Worm (Caenorhabditis elegans) whole organism, L4/young adult: ENCODE data around the gene dgn-1.

Source experiments
- W03F9.2 ChIP-seq: fragments of 150-350 bp; optimal IDR thresholded peaks from 2 replicates; lab custom pipeline; 2014; ENCODE audit warnings: missing biosample characterization, missing genetic modification characterization
- dao-5 ChIP-seq: sonication (generic microtip); optimal IDR thresholded peaks from 2 replicates; lab custom pipeline; 2016; ENCODE audit warnings: missing genotype, missing genetic modification characterization, moderate library complexity, missing compliant biosample characterization
- him-1 ChIP-seq: sonication (generic microtip); optimal IDR thresholded peaks from 2 replicates; lab custom pipeline; 2016; ENCODE audit warnings: missing genotype, missing genetic modification reagents, missing genetic modification characterization, missing compliant biosample characterization

DNA sequence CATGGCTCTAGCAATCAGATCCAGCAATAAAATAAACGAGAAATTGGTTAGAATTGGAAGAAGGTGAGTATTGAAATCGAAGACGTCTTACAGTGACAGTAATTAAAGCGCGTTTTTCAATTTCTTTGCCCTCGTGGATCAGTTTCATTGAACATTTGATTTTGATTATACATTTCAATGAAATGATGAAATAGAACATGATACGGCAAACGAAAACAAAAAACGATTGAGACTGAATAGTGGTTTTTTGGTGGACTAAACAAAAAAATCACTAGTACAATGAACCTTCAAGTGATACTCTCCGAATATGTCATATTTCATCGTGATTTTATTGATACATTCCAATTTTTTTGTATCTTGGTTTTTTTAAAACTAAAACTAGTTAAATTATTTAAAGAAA, 32.3 kb downstream of the dgn-1 start, which contains the start of gene haly-1:
- TF ChIP-seq dao-5 (tag; lab: Kevin White, UChicago) = no peak
- TF ChIP-seq him-1 = no peak
- no peak for TF ChIP-seq W03F9.2 (tag; lab: Kevin White, UChicago)
